Worm (Caenorhabditis elegans) whole organism, L4 larva: ENCODE data around the gene Y73C8B.2.

Experiments used
- T20F7.1 ChIP-seq: fragments of 200-800 bp; sonication (Bioruptor generic); optimal IDR thresholded peaks from 2 replicates; lab custom pipeline; 2018; ENCODE audit warnings: mild to moderate bottlenecking, missing genetic modification characterization, missing compliant biosample characterization
- Y105C5A.15 ChIP-seq: fragments of 200-800 bp; sonication (Bioruptor generic); IDR thresholded peaks from 2 replicates; pipeline ENCODE4 v1.3.6; 2022; ENCODE audit warnings: missing genetic modification characterization, missing compliant biosample characterization
- Y5F2A.4 ChIP-seq: fragments of 200-800 bp; sonication (Bioruptor generic); optimal IDR thresholded peaks from 2 replicates; lab custom pipeline; 2018; ENCODE audit warnings: mild to moderate bottlenecking, missing genetic modification characterization, missing compliant biosample characterization
- aha-1 ChIP-seq: fragments of 150-350 bp; peaks from one replicate; lab custom pipeline; 2014; ENCODE audit warnings: missing biosample characterization, missing genetic modification characterization
- aly-2 ChIP-seq: sonication (generic microtip); optimal IDR thresholded peaks from 2 replicates; lab custom pipeline; 2018; ENCODE audit warnings: missing biosample characterization, missing genetic modification characterization
- ama-1 ChIP-seq: fragments of 150-350 bp; optimal IDR thresholded peaks from 2 replicates; lab custom pipeline; 2014; ENCODE audit warnings: inconsistent platforms, mixed read lengths
- arid-1 ChIP-seq: fragments of 200-800 bp; sonication (Bioruptor generic); conservative IDR thresholded peaks from 2 replicates; pipeline ENCODE4 v1.3.6; 2022; ENCODE audit warnings: missing genetic modification reagents, missing genetic modification characterization, missing compliant biosample characterization
- ceh-20 ChIP-seq: fragments of 200-800 bp; sonication (Bioruptor generic); IDR thresholded peaks from 2 replicates; pipeline ENCODE4 v1.3.6; 2022; ENCODE audit warnings: missing genetic modification reagents, missing genetic modification characterization, missing compliant biosample characterization
- ceh-28 ChIP-seq: fragments of 150-350 bp; optimal IDR thresholded peaks from 2 replicates; lab custom pipeline; 2014; ENCODE audit warnings: missing biosample characterization, missing genetic modification reagents, missing genetic modification characterization
- daf-16 ChIP-seq, 3 experiments: sonication (generic microtip); optimal IDR thresholded peaks; 2 replicates each; lab custom pipeline; 2016 to 2017; ENCODE audit warnings: missing genetic modification characterization in 3 of 3, missing genetic modification reagents in 3 of 3, mild to moderate bottlenecking in 2 of 3, missing compliant biosample characterization in 2 of 3, missing biosample characterization in 1 of 3, moderate library complexity in 1 of 3
- dmd-9 ChIP-seq: fragments of 200-800 bp; sonication (Bioruptor generic); IDR thresholded peaks from 2 replicates; pipeline ENCODE4 v1.3.6; 2022; ENCODE audit warnings: missing genetic modification reagents, missing genetic modification characterization, missing compliant biosample characterization
- dpl-1 ChIP-seq: fragments of 150-350 bp; optimal IDR thresholded peaks from 2 replicates; lab custom pipeline; 2014; ENCODE audit warnings: missing biosample characterization, missing genetic modification reagents, missing genetic modification characterization
- dve-1 ChIP-seq: sonication (generic microtip); optimal IDR thresholded peaks from 2 replicates; lab custom pipeline; 2017; ENCODE audit warnings: antibody characterized with exemption, mild to moderate bottlenecking, missing genetic modification characterization, missing compliant biosample characterization; ENCODE audit not compliant: insufficient read depth
- hlh-11 ChIP-seq: fragments of 200-800 bp; sonication (Bioruptor generic); optimal IDR thresholded peaks from 2 replicates; lab custom pipeline; 2018; ENCODE audit warnings: mild to moderate bottlenecking, missing genetic modification characterization, missing compliant biosample characterization
- hmg-1.1 ChIP-seq: fragments of 200-800 bp; sonication (Bioruptor generic); IDR thresholded peaks from 2 replicates; pipeline ENCODE4 v1.3.6; 2022; ENCODE audit warnings: missing genetic modification reagents, missing genetic modification characterization, missing compliant biosample characterization
- lin-38 ChIP-seq: fragments of 200-800 bp; sonication (Bioruptor generic); IDR thresholded peaks from 2 replicates; pipeline ENCODE4 v1.3.6; 2022; ENCODE audit warnings: missing genetic modification reagents, missing genetic modification characterization, missing compliant biosample characterization
- lir-3 ChIP-seq: sonication (generic microtip); optimal IDR thresholded peaks from 2 replicates; lab custom pipeline; 2016; ENCODE audit warnings: mild to moderate bottlenecking, missing genetic modification characterization, missing compliant biosample characterization
- lsy-2 ChIP-seq, 2 experiments: fragments of 150-350 bp in 1 of 2; sonication (generic microtip) in 1 of 2; optimal IDR thresholded peaks; 2 replicates each; lab custom pipeline; 2014 to 2017; ENCODE audit warnings: missing biosample characterization in 2 of 2, missing genetic modification characterization in 2 of 2
- mdl-1 ChIP-seq, 2 experiments: fragments of 150-350 bp in 1 of 2; sonication (generic microtip) in 1 of 2; optimal IDR thresholded peaks; 2 replicates each; lab custom pipeline; 2014 to 2017; ENCODE audit warnings: missing biosample characterization in 2 of 2, missing genetic modification characterization in 2 of 2
- mep-1 ChIP-seq: fragments of 150-350 bp; sonication (generic microtip); optimal IDR thresholded peaks from 3 replicates; lab custom pipeline; 2014; ENCODE audit warnings: missing biosample characterization, missing genetic modification characterization
- nhr-102 ChIP-seq: sonication (generic microtip); optimal IDR thresholded peaks from 2 replicates; lab custom pipeline; 2016; ENCODE audit warnings: mild to moderate bottlenecking, missing genetic modification characterization, moderate library complexity, missing compliant biosample characterization
- nhr-28 ChIP-seq: fragments of 150-350 bp; optimal IDR thresholded peaks from 2 replicates; lab custom pipeline; 2014; ENCODE audit warnings: missing biosample characterization, missing genetic modification characterization
- nhr-6 ChIP-seq: fragments of 150-350 bp; optimal IDR thresholded peaks from 2 replicates; lab custom pipeline; 2014; ENCODE audit warnings: missing biosample characterization, missing genetic modification characterization
- nhr-77 ChIP-seq: fragments of 150-350 bp; optimal IDR thresholded peaks from 2 replicates; lab custom pipeline; 2014; ENCODE audit warnings: missing biosample characterization, missing genetic modification characterization
- pha-4 ChIP-seq, 2 experiments: fragments of 150-350 bp in 1 of 2; fragments of 200-800 bp in 1 of 2; sonication (Bioruptor generic) in 1 of 2; IDR thresholded peaks in 1 of 2; optimal IDR thresholded peaks in 1 of 2; 2 replicates each; pipeline versions ENCODE4 v1.3.6 to Lab custom; 2014 to 2022; ENCODE audit warnings: missing genetic modification characterization in 2 of 2, missing genetic modification reagents in 2 of 2, missing biosample characterization in 1 of 2, missing compliant biosample characterization in 1 of 2
- pqm-1 ChIP-seq: sonication (generic microtip); optimal IDR thresholded peaks from 2 replicates; lab custom pipeline; 2017; ENCODE audit warnings: missing biosample characterization, missing genetic modification characterization
- rbr-2 ChIP-seq: sonication (generic microtip); optimal IDR thresholded peaks from 2 replicates; lab custom pipeline; 2016; ENCODE audit warnings: missing genotype, missing genetic modification characterization, missing compliant biosample characterization
- spr-1 ChIP-seq: sonication (generic microtip); optimal IDR thresholded peaks from 2 replicates; lab custom pipeline; 2016; ENCODE audit warnings: mild to moderate bottlenecking, missing genetic modification characterization, missing compliant biosample characterization
- spr-3 ChIP-seq: fragments of 200-800 bp; sonication (Bioruptor generic); optimal IDR thresholded peaks from 2 replicates; lab custom pipeline; 2018; ENCODE audit warnings: mild to moderate bottlenecking, missing genetic modification characterization, missing compliant biosample characterization
- unc-62 ChIP-seq, 3 experiments: fragments of 150-350 bp in 1 of 3; sonication (generic microtip); optimal IDR thresholded peaks in 2 of 3; peaks in 1 of 3; 1 replicate in 1 of 3; 2 replicates in 2 of 3; lab custom pipeline; 2014 to 2017; ENCODE audit warnings: missing biosample characterization in 3 of 3, missing genetic modification characterization in 3 of 3, missing genetic modification reagents in 3 of 3, missing genotype in 1 of 3
- zip-11 ChIP-seq: fragments of 200-800 bp; sonication (Bioruptor generic); IDR thresholded peaks from 2 replicates; pipeline ENCODE4 v1.3.6; 2022; ENCODE audit warnings: missing genetic modification characterization, missing compliant biosample characterization

Gene Y73C8B.2

ce11 chrV:3194952-3195450 is at the start of gene Y73C8B.2:
TSS of gene Y73C8B.2 (minus strand) at chrV:3195002.
- TF ChIP-seq mep-1 (tag; lab: Kevin White, UChicago) (peak; percentile 59), pha-4 (GFP tag; IDR thresholded peaks at IDR 0.05; lab: Robert Waterston, UW) (no peak), pha-4 (tag; optimal IDR thresholded peaks at IDR 0.05; lab: Kevin White, UChicago) (peak; percentile 94), daf-16 (GFP tag; optimal IDR thresholded peaks at IDR 0.05; lab: Kevin White, UChicago) (no peak), daf-16 (tag; optimal IDR thresholded peaks at IDR 0.05; lab: Kevin White, UChicago) (peak; percentile 13), ama-1 (lab: Kevin White, UChicago) (no peak), nhr-102 (tag; lab: Kevin White, UChicago) (peak; percentile 34), spr-3 (GFP tag; lab: Kevin White, UChicago) (no peak), dve-1 (peak; percentile 35), rbr-2 (tag; lab: Kevin White, UChicago) (peak; percentile 15), hmg-1.1 (GFP tag; lab: Robert Waterston, UW) (peak; percentile 36; the same call in 1 of the 2 replicates), nhr-6 (tag; lab: Kevin White, UChicago) (peak; percentile 83), nhr-28 (peak; percentile 38), zip-11 (GFP tag; lab: Robert Waterston, UW) (no peak), lin-38 (GFP tag; lab: Robert Waterston, UW) (peak; percentile 81), aly-2 (no peak), dpl-1 (GFP tag; lab: Kevin White, UChicago) (no peak), aha-1 (tag; lab: Kevin White, UChicago) (peak; percentile 92), unc-62 (GFP tag; optimal IDR thresholded peaks at IDR 0.05 in 1 of 2; lab: Kevin White, UChicago) (peak in 1 of 2 experiments; percentile 85), unc-62 (tag; optimal IDR thresholded peaks at IDR 0.05; lab: Kevin White, UChicago) (no peak), hlh-11 (tag; lab: Kevin White, UChicago) (peak; percentile 0), pqm-1 (peak; percentile 14), lsy-2 (tag; optimal IDR thresholded peaks at IDR 0.05; lab: Kevin White, UChicago) (peak in 1 of 2 experiments; percentile 58), nhr-77 (tag; lab: Kevin White, UChicago) (peak; percentile 7)

- TF ChIP-seq dmd-9 (GFP tag; lab: Robert Waterston, UW) (no peak), T20F7.1 (no peak), mdl-1 (tag; optimal IDR thresholded peaks at IDR 0.05; lab: Kevin White, UChicago) (no peak), ceh-28 (tag; lab: Kevin White, UChicago) (no peak), zip-11 (GFP tag; lab: Robert Waterston, UW) (no peak), ceh-20 (GFP tag; lab: Robert Waterston, UW) (no peak)
- TF ChIP-seq, all 104 proteins: peak for 0
Measured at ce11 chrV:3242984-3243383, 48.2 kb upstream of the Y73C8B.2 start, which contains the start of gene gst-23. TSS of gene gst-23 (plus strand) at chrV:3243284.

- TF ChIP-seq rbr-2 (tag; lab: Kevin White, UChicago), result no peak
- TF ChIP-seq unc-62 (GFP tag; optimal IDR thresholded peaks at IDR 0.05 in 1 of 2; lab: Kevin White, UChicago), result peak in 1 of 2 experiments; percentile 95
- no peak for TF ChIP-seq unc-62 (tag; optimal IDR thresholded peaks at IDR 0.05; lab: Kevin White, UChicago)
- TF ChIP-seq, all 104 proteins: peak for 1
Measured at ce11 chrV:3241175-3241574, 46.4 kb upstream of the Y73C8B.2 start, which contains the start of gene srj-11. TSS of gene srj-11 (plus strand) at chrV:3241424.

- TF ChIP-seq arid-1 (GFP tag; lab: Robert Waterston, UW) (no peak), spr-1 (no peak), lir-3 (tag; lab: Kevin White, UChicago) (no peak), Y5F2A.4 (GFP tag; lab: Kevin White, UChicago) (no peak), ceh-28 (tag; lab: Kevin White, UChicago) (no peak), Y105C5A.15 (GFP tag; lab: Robert Waterston, UW) (no peak)
Measured at ce11 chrV:3236610-3237009, 41.8 kb upstream of the Y73C8B.2 start, which contains the start of the genes K08D9.9 and str-16. TSS of gene K08D9.9 (minus strand) at chrV:3236710. TSS of gene str-16 (plus strand) at chrV:3236875.
